Worm (Caenorhabditis elegans) whole organism, L1 larva: ENCODE results near the gene F43C11.4.

Experiments
- C34B4.2 ChIP-seq: sonication (generic microtip); optimal IDR thresholded peaks from 2 replicates; lab custom pipeline; 2017; ENCODE audit warnings: mild to moderate bottlenecking, missing genetic modification characterization, missing compliant biosample characterization
- aha-1 ChIP-seq: fragments of 150-350 bp; optimal IDR thresholded peaks from 2 replicates; lab custom pipeline; 2014; ENCODE audit warnings: missing biosample characterization, missing genetic modification characterization
- alr-1 ChIP-seq: fragments of 200-800 bp; sonication (Bioruptor generic); optimal IDR thresholded peaks from 2 replicates; lab custom pipeline; 2018; ENCODE audit warnings: borderline replicate concordance, mild to moderate bottlenecking, missing genetic modification characterization, missing compliant biosample characterization
- blmp-1 ChIP-seq: fragments of 150-350 bp; optimal IDR thresholded peaks from 2 replicates; lab custom pipeline; 2014; ENCODE audit warnings: missing biosample characterization, missing genetic modification characterization
- ceh-63 ChIP-seq: fragments of 200-800 bp; sonication (Bioruptor generic); optimal IDR thresholded peaks from 2 replicates; lab custom pipeline; 2018; ENCODE audit warnings: mild to moderate bottlenecking, missing genetic modification characterization, missing compliant biosample characterization
- ceh-88 ChIP-seq: fragments of 200-800 bp; sonication (Bioruptor generic); IDR thresholded peaks from 2 replicates; pipeline ENCODE4 v1.3.6; 2022; ENCODE audit warnings: missing genetic modification characterization, missing compliant biosample characterization
- dsc-1 ChIP-seq: sonication (generic microtip); optimal IDR thresholded peaks from 2 replicates; lab custom pipeline; 2016; ENCODE audit warnings: mild to moderate bottlenecking, missing genetic modification characterization, missing compliant biosample characterization
- efl-1 ChIP-seq, 4 experiments: fragments of 150-350 bp; optimal IDR thresholded peaks in 3 of 4; peaks in 1 of 4; 1 replicate in 1 of 4; 2 replicates in 3 of 4; lab custom pipeline; 2014; ENCODE audit warnings: missing biosample characterization in 2 of 4, missing genetic modification characterization in 2 of 4, missing genetic modification reagents in 2 of 4
- egl-13 ChIP-seq: sonication (generic microtip); optimal IDR thresholded peaks from 2 replicates; lab custom pipeline; 2016; ENCODE audit warnings: missing genotype, missing genetic modification reagents, missing genetic modification characterization, missing compliant biosample characterization
- elt-2 ChIP-seq: sonication (generic microtip); optimal IDR thresholded peaks from 2 replicates; lab custom pipeline; 2016; ENCODE audit warnings: missing genetic modification characterization, mild to moderate bottlenecking, inconsistent platforms, missing compliant biosample characterization, missing genetic modification reagents
- elt-3 ChIP-seq, 6 experiments: fragments of 150-350 bp in 1 of 6; sonication (generic microtip); optimal IDR thresholded peaks; 2 replicates each; lab custom pipeline; 2017 to 2018; ENCODE audit warnings: missing biosample characterization in 6 of 6, missing genetic modification characterization in 6 of 6, inconsistent platforms in 1 of 6
- fos-1 ChIP-seq: fragments of 150-350 bp; optimal IDR thresholded peaks from 2 replicates; lab custom pipeline; 2014; ENCODE audit warnings: missing biosample characterization, missing genetic modification characterization
- hlh-17 ChIP-seq: fragments of 200-800 bp; sonication (Bioruptor generic); optimal IDR thresholded peaks from 2 replicates; lab custom pipeline; 2018; ENCODE audit warnings: missing genetic modification characterization, mild to moderate bottlenecking, missing compliant biosample characterization, moderate library complexity, borderline replicate concordance
- hlh-4 ChIP-seq: sonication (generic microtip); optimal IDR thresholded peaks from 2 replicates; lab custom pipeline; 2016; ENCODE audit warnings: mild to moderate bottlenecking, missing genetic modification characterization, missing compliant biosample characterization
- hpl-2 ChIP-seq: fragments of 150-350 bp; optimal IDR thresholded peaks from 2 replicates; lab custom pipeline; 2014; ENCODE audit warnings: missing biosample characterization, missing genetic modification reagents, missing genetic modification characterization
- irx-1 ChIP-seq: sonication (generic microtip); optimal IDR thresholded peaks from 2 replicates; lab custom pipeline; 2016; ENCODE audit warnings: missing genetic modification characterization, missing compliant biosample characterization
- isw-1 ChIP-seq: fragments of 200-800 bp; sonication (Bioruptor generic); IDR thresholded peaks from 2 replicates; pipeline ENCODE4 v1.3.6; 2022; ENCODE audit warnings: missing genetic modification characterization, missing compliant biosample characterization
- jun-1 ChIP-seq: fragments of 150-350 bp; optimal IDR thresholded peaks from 2 replicates; lab custom pipeline; 2014; ENCODE audit warnings: missing biosample characterization, missing genetic modification reagents, missing genetic modification characterization
- lin-13 ChIP-seq: fragments of 150-350 bp; optimal IDR thresholded peaks from 2 replicates; lab custom pipeline; 2014; ENCODE audit warnings: missing biosample characterization, missing genetic modification reagents, missing genetic modification characterization
- lin-14 ChIP-seq: fragments of 200-800 bp; sonication (Bioruptor generic); optimal IDR thresholded peaks from 2 replicates; lab custom pipeline; 2018; ENCODE audit warnings: mild to moderate bottlenecking, missing genetic modification characterization, moderate library complexity, missing compliant biosample characterization
- lin-35 ChIP-seq, 2 experiments: fragments of 150-350 bp; optimal IDR thresholded peaks; 2 replicates each; lab custom pipeline; 2014; ENCODE audit warnings: missing biosample characterization in 2 of 2, missing genetic modification characterization in 2 of 2, missing genetic modification reagents in 2 of 2
- mef-2 ChIP-seq: fragments of 150-350 bp; optimal IDR thresholded peaks from 2 replicates; lab custom pipeline; 2014; ENCODE audit warnings: missing biosample characterization, missing genetic modification characterization
- nhr-11 ChIP-seq: fragments of 150-350 bp; optimal IDR thresholded peaks from 2 replicates; lab custom pipeline; 2014; ENCODE audit warnings: missing biosample characterization, missing genetic modification characterization
- nhr-12 ChIP-seq: sonication (generic microtip); optimal IDR thresholded peaks from 2 replicates; lab custom pipeline; 2017; ENCODE audit warnings: missing biosample characterization, missing genetic modification characterization
- nhr-20 ChIP-seq: sonication (generic microtip); optimal IDR thresholded peaks from 2 replicates; lab custom pipeline; 2016; ENCODE audit warnings: mild to moderate bottlenecking, missing genetic modification characterization, missing compliant biosample characterization
- nhr-47 ChIP-seq: sonication (generic microtip); optimal IDR thresholded peaks from 2 replicates; lab custom pipeline; 2016; ENCODE audit warnings: mild to moderate bottlenecking, missing genetic modification characterization, moderate library complexity, missing compliant biosample characterization
- nhr-71 ChIP-seq: sonication (generic microtip); optimal IDR thresholded peaks from 2 replicates; lab custom pipeline; 2016; ENCODE audit warnings: mild to moderate bottlenecking, missing genetic modification characterization, moderate library complexity, missing compliant biosample characterization
- nhr-76 ChIP-seq: sonication (generic microtip); optimal IDR thresholded peaks from 2 replicates; lab custom pipeline; 2017; ENCODE audit warnings: missing biosample characterization, missing genetic modification characterization
- nhr-77 ChIP-seq: fragments of 150-350 bp; optimal IDR thresholded peaks from 2 replicates; lab custom pipeline; 2014; ENCODE audit warnings: missing biosample characterization, missing genetic modification characterization
- nhr-84 ChIP-seq: sonication (generic microtip); optimal IDR thresholded peaks from 2 replicates; lab custom pipeline; 2017; ENCODE audit warnings: missing biosample characterization, missing genetic modification characterization
- nhr-85 ChIP-seq: sonication (generic microtip); peaks from one replicate; lab custom pipeline; 2016; ENCODE audit warnings: missing genetic modification characterization, inconsistent platforms, missing compliant biosample characterization
- nhr-90 ChIP-seq: sonication (generic microtip); optimal IDR thresholded peaks from 2 replicates; lab custom pipeline; 2016; ENCODE audit warnings: mild to moderate bottlenecking, missing genetic modification characterization, missing compliant biosample characterization; ENCODE audit not compliant: poor library complexity
- pax-3 ChIP-seq: fragments of 200-800 bp; sonication (Bioruptor generic); optimal IDR thresholded peaks from 2 replicates; lab custom pipeline; 2018; ENCODE audit warnings: mild to moderate bottlenecking, missing genetic modification characterization, moderate library complexity, missing compliant biosample characterization
- rnt-1 ChIP-seq: sonication (generic microtip); optimal IDR thresholded peaks from 2 replicates; lab custom pipeline; 2016; ENCODE audit warnings: mild to moderate bottlenecking, missing genetic modification characterization, moderate library complexity, missing compliant biosample characterization
- skn-1 ChIP-seq: fragments of 150-350 bp; optimal IDR thresholded peaks from 2 replicates; lab custom pipeline; 2014; ENCODE audit warnings: missing biosample characterization, missing genetic modification characterization
- snpc-4 ChIP-seq: fragments of 150-350 bp; optimal IDR thresholded peaks from 2 replicates; lab custom pipeline; 2014; ENCODE audit warnings: missing biosample characterization, missing genetic modification characterization
- snu-23 ChIP-seq: sonication (generic microtip); optimal IDR thresholded peaks from 2 replicates; lab custom pipeline; 2016; ENCODE audit warnings: missing genetic modification characterization, missing compliant biosample characterization
- sox-4 ChIP-seq: sonication (generic microtip); optimal IDR thresholded peaks from 2 replicates; lab custom pipeline; 2016; ENCODE audit warnings: missing genetic modification characterization, missing compliant biosample characterization
- swsn-7 ChIP-seq: sonication (generic microtip); optimal IDR thresholded peaks from 2 replicates; lab custom pipeline; 2016; ENCODE audit warnings: missing genetic modification characterization, missing compliant biosample characterization
- unc-62 ChIP-seq: fragments of 150-350 bp; optimal IDR thresholded peaks from 2 replicates; lab custom pipeline; 2014; ENCODE audit warnings: missing biosample characterization, missing genetic modification reagents, missing genetic modification characterization
- unc-86 ChIP-seq: sonication (generic microtip); optimal IDR thresholded peaks from 2 replicates; lab custom pipeline; 2016; ENCODE audit warnings: missing genetic modification characterization, missing compliant biosample characterization
- unc-98 ChIP-seq: fragments of 200-800 bp; sonication (Bioruptor generic); IDR thresholded peaks from 2 replicates; pipeline ENCODE4 v1.3.6; 2022; ENCODE audit warnings: missing genetic modification characterization, missing compliant biosample characterization
- zag-1 ChIP-seq: fragments of 150-350 bp; optimal IDR thresholded peaks from 2 replicates; lab custom pipeline; 2014; ENCODE audit warnings: missing biosample characterization, missing genetic modification characterization
- zip-4 ChIP-seq: fragments of 200-800 bp; sonication (Bioruptor generic); optimal IDR thresholded peaks from 2 replicates; lab custom pipeline; 2018; ENCODE audit warnings: mild to moderate bottlenecking, missing genetic modification characterization, moderate library complexity, missing compliant biosample characterization
- ztf-11 ChIP-seq, 2 experiments: sonication (generic microtip); optimal IDR thresholded peaks; 2 replicates each; lab custom pipeline; 2016 to 2017; ENCODE audit warnings: missing genetic modification characterization in 2 of 2, missing biosample characterization in 1 of 2, missing compliant biosample characterization in 1 of 2
- ztf-4 ChIP-seq: fragments of 150-350 bp; optimal IDR thresholded peaks from 2 replicates; lab custom pipeline; 2014; ENCODE audit warnings: missing biosample characterization, missing genetic modification characterization

Gene F43C11.4

DNA sequence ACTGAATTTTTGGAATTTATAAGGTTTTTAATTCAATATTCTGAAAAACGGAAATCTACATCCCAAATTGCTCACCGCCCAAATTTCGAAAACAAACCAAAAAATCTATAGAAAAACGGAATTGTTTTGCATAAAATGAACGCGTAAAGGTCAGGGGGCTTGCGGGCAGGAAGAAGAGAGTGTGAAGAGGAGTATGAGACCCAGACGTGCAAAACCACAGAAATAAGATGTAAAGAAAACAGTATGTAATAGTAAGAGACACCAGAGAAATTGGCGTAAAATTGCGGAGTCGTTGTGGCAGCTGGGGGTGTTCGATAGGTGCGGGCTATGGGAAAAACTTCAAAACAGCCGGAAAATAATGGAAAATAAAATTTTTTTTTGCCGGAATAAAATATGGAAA lies 5.8 kb upstream of the F43C11.4 start (continued):
- TF ChIP-seq nhr-90 (tag; lab: Kevin White, UChicago) (no peak), nhr-12 (no peak), jun-1 (tag; lab: Kevin White, UChicago) (no peak), snpc-4 (tag; lab: Kevin White, UChicago) (no peak), elt-2 (tag; lab: Kevin White, UChicago) (no peak), unc-86 (tag; lab: Kevin White, UChicago) (no peak), nhr-77 (no peak), nhr-84 (tag; lab: Kevin White, UChicago) (no peak), zip-4 (GFP tag; lab: Kevin White, UChicago) (no peak), isw-1 (no peak), snu-23 (GFP tag; lab: Kevin White, UChicago) (peak; percentile 6), egl-13 (tag; lab: Kevin White, UChicago) (no peak), elt-3 (tag; optimal IDR thresholded peaks at IDR 0.05; lab: Kevin White, UChicago) (no peak), nhr-11 (tag; lab: Kevin White, UChicago) (no peak), nhr-76 (tag; lab: Kevin White, UChicago) (no peak), zag-1 (tag; lab: Kevin White, UChicago) (no peak), nhr-71 (tag; lab: Kevin White, UChicago) (no peak), nhr-20 (tag; lab: Kevin White, UChicago) (no peak), sox-4 (tag; lab: Kevin White, UChicago) (no peak), blmp-1 (tag; lab: Kevin White, UChicago) (no peak), lin-13 (GFP tag; lab: Kevin White, UChicago) (no peak), hpl-2 (GFP tag; lab: Kevin White, UChicago) (no peak), C34B4.2 (tag; lab: Kevin White, UChicago) (no peak), dsc-1 (no peak), rnt-1 (peak; percentile 78), unc-62 (GFP tag; lab: Kevin White, UChicago) (no peak), mef-2 (no peak), irx-1 (tag; lab: Kevin White, UChicago) (no peak), efl-1 (optimal IDR thresholded peaks at IDR 0.05; lab: Kevin White, UChicago) (peak; percentile 34 to 44), efl-1 (GFP tag; optimal IDR thresholded peaks at IDR 0.05 in 1 of 2; lab: Kevin White, UChicago) (peak; percentile 18 to 20), lin-35 (GFP tag; optimal IDR thresholded peaks at IDR 0.05; lab: Kevin White, UChicago) (peak; percentile 10 to 23), hlh-4 (no peak), hlh-17 (no peak), lin-14 (GFP tag; lab: Kevin White, UChicago) (peak; percentile 61)

DNA sequence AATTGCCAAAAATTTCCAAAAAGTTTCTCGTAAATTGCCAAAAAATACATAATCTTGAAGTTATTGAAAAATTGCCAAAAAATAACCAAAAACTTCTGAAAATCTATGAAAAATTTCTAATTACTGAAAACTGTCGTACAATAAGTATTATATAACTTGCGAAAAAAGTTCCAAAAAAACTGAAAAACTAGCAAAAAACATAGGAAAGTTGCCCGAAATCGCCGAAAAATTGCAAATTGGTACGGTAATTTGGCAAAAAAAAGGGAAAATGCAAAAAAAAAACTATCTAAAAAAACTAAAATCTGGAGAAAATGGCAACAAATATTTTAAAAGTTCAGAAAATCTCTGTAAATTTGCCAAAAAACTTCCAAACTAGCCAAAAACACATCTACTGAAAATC lies 5.3 kb upstream of the F43C11.4 start, which contains the start of gene enri-1:
enri-1 (minus strand) TSS at position 101 of the 400 bp plus-strand sequence.
- TF ChIP-seq pax-3 (tag; lab: Kevin White, UChicago) (no peak), nhr-85 (tag; lab: Kevin White, UChicago) (no peak), ztf-4 (tag; lab: Kevin White, UChicago) (no peak), rnt-1 (no peak), skn-1 (tag; lab: Kevin White, UChicago) (no peak), unc-98 (GFP tag; lab: Robert Waterston, UW) (no peak), lin-13 (GFP tag; lab: Kevin White, UChicago) (no peak), nhr-12 (no peak), fos-1 (tag; lab: Kevin White, UChicago) (no peak), nhr-47 (tag; lab: Kevin White, UChicago) (no peak), ztf-11 (tag; optimal IDR thresholded peaks at IDR 0.05; lab: Kevin White, UChicago) (no peak), ceh-88 (no peak), aha-1 (tag; lab: Kevin White, UChicago) (no peak), ceh-63 (GFP tag; lab: Kevin White, UChicago) (no peak), alr-1 (tag; lab: Kevin White, UChicago) (no peak), nhr-90 (tag; lab: Kevin White, UChicago) (no peak), swsn-7 (no peak)
